Fruit fly (Drosophila melanogaster): ENCODE results near the gene CG42564.

dm6 chr3R:6380129-6380528, 5.9 kb downstream of the CG42564 start, which contains the start of the genes CG1024 and TfIIFalpha:
- TF ChIP-seq CG14655 (GFP tag; optimal IDR thresholded peaks at IDR 0.05) (no peak), Ets98B (GFP tag; IDR thresholded peaks at IDR 0.05) (no peak), gl (tag; optimal IDR thresholded peaks at IDR 0.05) (no peak), D1 (tag; optimal IDR thresholded peaks at IDR 0.05) (no peak), CG15710 (tag; optimal IDR thresholded peaks at IDR 0.05) (no peak), CG34367 (tag; optimal IDR thresholded peaks at IDR 0.05) (no peak)

All from whole organism, pupa.